Fruit fly (Drosophila melanogaster): ENCODE measurements around the gene NimC1.

DNA sequence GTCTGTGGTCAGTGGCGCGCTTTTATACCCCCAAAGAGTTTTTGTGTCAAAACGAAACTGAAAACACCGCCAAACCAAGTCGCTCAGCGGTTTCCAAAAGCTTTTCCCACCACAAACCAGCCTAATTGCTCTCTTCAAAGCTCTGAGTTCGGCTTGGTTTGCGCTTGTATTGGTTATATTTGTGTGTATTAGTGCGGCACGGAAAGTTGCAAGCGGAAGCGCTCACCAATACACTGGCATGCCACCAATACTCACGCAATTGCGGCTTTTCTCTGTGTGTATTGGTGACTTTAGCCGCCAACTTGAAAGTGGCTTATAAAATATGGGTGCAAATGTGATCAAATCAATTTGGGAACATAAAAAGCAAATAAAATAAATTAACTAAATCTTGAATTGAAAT, 29.1 kb downstream of the NimC1 start, which contains the start of gene Vajk3:
- TF ChIP-seq pan (optimal IDR thresholded peaks at IDR 0.05) (no peak), Vsx2 (GFP tag; optimal IDR thresholded peaks at IDR 0.05; ENCODE audit: partially characterized antibody) (no peak), Dfd (GFP tag; optimal IDR thresholded peaks at IDR 0.05) (no peak), HLH106 (tag; optimal IDR thresholded peaks at IDR 0.05) (no peak), sage (GFP tag; optimal IDR thresholded peaks at IDR 0.05) (no peak), dsf (GFP tag; optimal IDR thresholded peaks at IDR 0.05; ENCODE audit: borderline replicate concordance) (no peak), psq (GFP tag; optimal IDR thresholded peaks at IDR 0.05) (no peak), Rel (GFP tag; optimal IDR thresholded peaks at IDR 0.05) (no peak), Rel (tag; optimal IDR thresholded peaks at IDR 0.05) (no peak), dmrt93B (GFP tag; optimal IDR thresholded peaks at IDR 0.05) (no peak), rgr (GFP tag; optimal IDR thresholded peaks at IDR 0.05) (no peak), Hnf4 (GFP tag; optimal IDR thresholded peaks at IDR 0.05) (no peak), fru (GFP tag; optimal IDR thresholded peaks at IDR 0.05) (no peak), br (GFP tag; optimal IDR thresholded peaks at IDR 0.05) (no peak)
